Fruit fly (Drosophila melanogaster) Kc167 (cell line): ENCODE results near the gene S6k.

Experiments
- Myc ChIP-seq: fragments of >200 bp; optimal IDR thresholded peaks from 2 replicates; lab custom pipeline; 2017; ENCODE audit warnings: missing external identifiers
- Sin3A ChIP-seq: fragments of >200 bp; optimal IDR thresholded peaks from 2 replicates; lab custom pipeline; 2018; ENCODE audit warnings: missing external identifiers
- h ChIP-seq: fragments of >200 bp; optimal IDR thresholded peaks from 3 replicates; lab custom pipeline; 2018; ENCODE audit warnings: missing external identifiers
- insv ChIP-seq: fragments of >200 bp; optimal IDR thresholded peaks from 3 replicates; lab custom pipeline; 2018; ENCODE audit warnings: missing external identifiers
- psq ChIP-seq: fragments of >200 bp; optimal IDR thresholded peaks from 2 replicates; lab custom pipeline; 2017; ENCODE audit warnings: missing external identifiers
- ttk ChIP-seq: sonication (Bioruptor generic); optimal IDR thresholded peaks from 2 replicates; lab custom pipeline; 2017; ENCODE audit warnings: missing external identifiers

DNA sequence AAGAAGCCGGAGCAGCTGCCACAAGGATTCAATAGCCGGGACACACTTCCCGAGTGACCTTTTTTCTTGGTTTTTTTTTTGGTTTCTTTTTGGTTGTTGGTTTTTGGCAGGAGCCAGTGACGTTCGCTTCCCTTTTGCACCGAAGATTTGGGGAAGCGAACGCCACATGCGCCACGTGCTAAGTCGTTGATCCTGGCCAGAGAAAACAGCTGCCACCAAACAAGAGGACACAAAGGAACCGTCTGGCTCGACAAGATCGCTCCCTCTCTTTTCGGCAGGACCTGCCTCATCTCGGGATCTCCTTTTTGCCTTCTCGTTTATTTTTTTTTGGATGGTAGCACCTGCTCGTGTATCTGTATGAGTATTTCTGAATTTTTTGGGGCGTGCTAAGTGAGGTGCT, 48.3 kb upstream of the S6k start:
- TF ChIP-seq psq (lab: Kevin White, UChicago): no peak
- no peak for TF ChIP-seq ttk (lab: Kevin White, UChicago)
- no peak for TF ChIP-seq Myc (lab: Kevin White, UChicago)
- no peak for TF ChIP-seq Sin3A
- no peak for TF ChIP-seq insv (lab: Kevin White, UChicago)
- TF ChIP-seq h (lab: Kevin White, UChicago): no peak
